Worm (Caenorhabditis elegans): ENCODE data around the gene F55A11.7.

DNA sequence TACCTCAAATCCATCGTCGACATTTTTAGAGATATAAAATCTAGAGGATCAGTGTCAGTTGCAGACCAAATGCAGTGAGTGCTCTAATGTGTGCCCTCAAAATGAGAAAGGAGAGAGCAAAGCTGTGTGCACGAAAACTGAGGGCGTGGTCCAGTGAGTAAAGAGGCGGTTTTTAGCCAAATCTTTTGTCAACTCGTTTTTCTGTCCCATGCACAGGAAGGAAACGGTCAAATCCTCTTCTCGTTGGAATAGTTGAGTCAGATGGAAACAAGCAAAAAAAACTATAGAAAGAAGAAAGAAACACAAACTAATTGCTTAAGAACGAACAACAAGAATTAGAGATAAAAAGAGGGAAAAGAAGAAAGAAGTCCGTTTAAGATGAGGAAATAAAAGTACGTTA is 24.7 kb upstream of the F55A11.7 start, which contains the start of gene D2023.3:
- TF ChIP-seq skn-1 (tag; optimal IDR thresholded peaks at IDR 0.05), result no peak
- TF ChIP-seq snpc-4 (tag; optimal IDR thresholded peaks at IDR 0.05), result no peak
- no peak for TF ChIP-seq mdl-1 (tag; optimal IDR thresholded peaks at IDR 0.05)
- no peak for TF ChIP-seq lin-13 (GFP tag; optimal IDR thresholded peaks at IDR 0.05)
- TF ChIP-seq nhr-11 (tag; optimal IDR thresholded peaks at IDR 0.05), result no peak
- TF ChIP-seq zag-1 (tag; optimal IDR thresholded peaks at IDR 0.05), result no peak
- TF ChIP-seq blmp-1 (tag; optimal IDR thresholded peaks at IDR 0.05; ENCODE audit: insufficient read depth), result no peak
- no peak for TF ChIP-seq nhr-237 (tag; optimal IDR thresholded peaks at IDR 0.05)
- TF ChIP-seq nhr-25 (tag; optimal IDR thresholded peaks at IDR 0.05), result no peak
- no peak for TF ChIP-seq Y55F3AM.14 (GFP tag; optimal IDR thresholded peaks at IDR 0.05)
- no peak for TF ChIP-seq egl-27 (tag; optimal IDR thresholded peaks at IDR 0.05)
- TF ChIP-seq lin-39 (tag; optimal IDR thresholded peaks at IDR 0.05), result no peak
- TF ChIP-seq elt-1 (tag; optimal IDR thresholded peaks at IDR 0.05), result no peak

All from whole organism, L2 larva.